Fruit fly (Drosophila melanogaster) whole organism, embryonic: Measurements from ENCODE around the gene Edg78E.

Experiments
- Abd-B ChIP-seq: fragments of 200-800 bp; sonication (Bioruptor generic); optimal IDR thresholded peaks from 2 replicates; lab custom pipeline; 2018; ENCODE audit warnings: missing biosample characterization, mild to moderate bottlenecking, missing genetic modification characterization, moderate library complexity
- Bdp1 ChIP-seq: fragments of 200-800 bp; sonication (Bioruptor generic); optimal IDR thresholded peaks from 3 replicates; lab custom pipeline; 2016; ENCODE audit warnings: missing biosample characterization, missing genetic modification characterization
- Blimp-1 ChIP-seq: fragments of 200-800 bp; sonication (Bioruptor generic); optimal IDR thresholded peaks from 3 replicates; lab custom pipeline; 2018; ENCODE audit warnings: missing biosample characterization, missing genetic modification characterization, mild to moderate bottlenecking, moderate library complexity, missing genetic modification reagents
- CG10267 ChIP-seq: fragments of 200-800 bp; sonication (Bioruptor generic); optimal IDR thresholded peaks from 2 replicates; lab custom pipeline; 2018; ENCODE audit warnings: missing biosample characterization, mild to moderate bottlenecking, missing genetic modification characterization, moderate library complexity
- CG10366 ChIP-seq: fragments of 200-800 bp; sonication (Bioruptor generic); IDR thresholded peaks from 2 replicates; pipeline ENCODE4 v1.3.6; 2022; ENCODE audit warnings: missing biosample characterization, missing genetic modification characterization
- CG10543 ChIP-seq: fragments of 200-800 bp; sonication (Bioruptor generic); optimal IDR thresholded peaks from 3 replicates; lab custom pipeline; 2017; ENCODE audit warnings: missing biosample characterization, mild to moderate bottlenecking, missing genetic modification characterization, moderate library complexity
- CG11456 ChIP-seq: fragments of 200-800 bp; sonication (Bioruptor generic); IDR thresholded peaks from 3 replicates; pipeline ENCODE4 v1.3.6; 2022; ENCODE audit warnings: missing biosample characterization, missing genetic modification characterization
- CG12659 ChIP-seq: fragments of 200-800 bp; sonication (Bioruptor generic); optimal IDR thresholded peaks from 3 replicates; lab custom pipeline; 2017; ENCODE audit warnings: mild to moderate bottlenecking, missing biosample characterization, missing genetic modification reagents, missing genetic modification characterization
- CG12769 ChIP-seq: fragments of 200-800 bp; sonication (Bioruptor generic); optimal IDR thresholded peaks from 2 replicates; lab custom pipeline; 2019; ENCODE audit warnings: missing biosample characterization, mild to moderate bottlenecking, missing genetic modification characterization, moderate library complexity
- CG16863 ChIP-seq: fragments of 200-800 bp; sonication (Bioruptor generic); optimal IDR thresholded peaks from 3 replicates; lab custom pipeline; 2016; ENCODE audit warnings: missing biosample characterization, missing genetic modification characterization
- CG2875 ChIP-seq: fragments of 200-800 bp; sonication (Bioruptor generic); optimal IDR thresholded peaks from 2 replicates; lab custom pipeline; 2017; ENCODE audit warnings: missing biosample characterization, mild to moderate bottlenecking, missing genetic modification characterization, missing genetic modification reagents
- CG31224 ChIP-seq: fragments of 200-800 bp; sonication (Bioruptor generic); IDR thresholded peaks from 2 replicates; pipeline ENCODE4 v1.3.6; 2022; ENCODE audit warnings: missing biosample characterization, missing genetic modification characterization
- CG32772 ChIP-seq: fragments of 200-800 bp; sonication (Bioruptor generic); IDR thresholded peaks from 2 replicates; pipeline ENCODE4 v1.3.6; 2022; ENCODE audit warnings: missing biosample characterization, missing genetic modification characterization
- CG34224 ChIP-seq: fragments of 200-800 bp; sonication (Bioruptor generic); IDR thresholded peaks from 3 replicates; pipeline ENCODE4 v1.3.6; 2022; ENCODE audit warnings: missing biosample characterization, missing genetic modification characterization; ENCODE audit not compliant: partially characterized antibody
- CG4617 ChIP-seq: fragments of 200-800 bp; sonication (Bioruptor generic); optimal IDR thresholded peaks from 3 replicates; lab custom pipeline; 2016; ENCODE audit warnings: missing biosample characterization, missing genetic modification characterization, borderline replicate concordance
- CG7987 ChIP-seq: fragments of 200-800 bp; sonication (Bioruptor generic); optimal IDR thresholded peaks from 2 replicates; lab custom pipeline; 2018; ENCODE audit warnings: missing biosample characterization, mild to moderate bottlenecking, missing genetic modification characterization, moderate library complexity
- CG8290 ChIP-seq, 3 experiments: fragments of 200-800 bp; sonication (Bioruptor generic); optimal IDR thresholded peaks; 2 replicates each; lab custom pipeline; 2016 to 2019; ENCODE audit warnings: missing biosample characterization in 3 of 3, missing genetic modification characterization in 3 of 3, mild to moderate bottlenecking in 2 of 3, moderate library complexity in 1 of 3
- CG9932 ChIP-seq: fragments of 200-800 bp; sonication (Bioruptor generic); IDR thresholded peaks from 2 replicates; pipeline ENCODE4 v1.3.6; 2022; ENCODE audit warnings: missing biosample characterization, missing genetic modification characterization
- CHES-1-like ChIP-seq: fragments of 200-800 bp; sonication (Bioruptor generic); optimal IDR thresholded peaks from 2 replicates; lab custom pipeline; 2016; ENCODE audit warnings: missing biosample characterization, missing genetic modification characterization
- D19B ChIP-seq: fragments of 200-800 bp; sonication (Bioruptor generic); optimal IDR thresholded peaks from 2 replicates; lab custom pipeline; 2017; ENCODE audit warnings: missing biosample characterization, mild to moderate bottlenecking, missing genetic modification characterization
- Dll ChIP-seq: fragments of 200-800 bp; sonication (Bioruptor generic); IDR thresholded peaks from 4 replicates; pipeline ENCODE4 v1.3.6; 2022; ENCODE audit warnings: missing biosample characterization, missing genetic modification characterization; ENCODE audit not compliant: partially characterized antibody
- E2f1 ChIP-seq: fragments of 200-800 bp; sonication (Bioruptor generic); IDR thresholded peaks from 2 replicates; pipeline ENCODE4 v1.3.6; 2022; ENCODE audit warnings: missing biosample characterization, missing genetic modification characterization
- Fer1 ChIP-seq: fragments of 200-800 bp; sonication (Bioruptor generic); optimal IDR thresholded peaks from 2 replicates; lab custom pipeline; 2017; ENCODE audit warnings: missing biosample characterization, mild to moderate bottlenecking, missing genetic modification characterization
- H2.0 ChIP-seq: fragments of 200-800 bp; sonication (Bioruptor generic); IDR thresholded peaks from 2 replicates; pipeline ENCODE4 v1.3.6; 2022; ENCODE audit warnings: missing biosample characterization, missing genetic modification characterization
- Hmr ChIP-seq: fragments of 200-800 bp; sonication (Bioruptor generic); optimal IDR thresholded peaks from 3 replicates; lab custom pipeline; 2017; ENCODE audit warnings: mild to moderate bottlenecking, missing biosample characterization, missing genetic modification reagents, missing genetic modification characterization
- Hr51 ChIP-seq, 2 experiments: fragments of 200-800 bp; sonication (Bioruptor generic); optimal IDR thresholded peaks; 2 replicates in 1 of 2; 3 replicates in 1 of 2; lab custom pipeline; 2016 to 2018; ENCODE audit warnings: missing biosample characterization in 2 of 2, missing genetic modification characterization in 2 of 2, mild to moderate bottlenecking in 1 of 2, moderate library complexity in 1 of 2
- MBD-R2 ChIP-seq: fragments of 200-800 bp; sonication (Bioruptor generic); IDR thresholded peaks from 2 replicates; pipeline ENCODE4 v1.3.6; 2022; ENCODE audit warnings: missing biosample characterization, missing genetic modification characterization
- Med ChIP-seq: fragments of 200-800 bp; sonication (Bioruptor generic); peaks from one replicate; lab custom pipeline; 2016; ENCODE audit warnings: missing biosample characterization, missing genetic modification characterization, mild to moderate bottlenecking, inconsistent platforms, moderate library complexity
- Oli ChIP-seq: fragments of 200-800 bp; sonication (Bioruptor generic); optimal IDR thresholded peaks from 2 replicates; lab custom pipeline; 2018; ENCODE audit warnings: missing biosample characterization, mild to moderate bottlenecking, missing genetic modification characterization, moderate library complexity
- Optix ChIP-seq: fragments of 200-800 bp; sonication (Bioruptor generic); IDR thresholded peaks from 3 replicates; pipeline ENCODE4 v1.3.6; 2022; ENCODE audit warnings: missing biosample characterization, missing genetic modification characterization
- Xbp1 ChIP-seq: fragments of 200-800 bp; sonication (Bioruptor generic); optimal IDR thresholded peaks from 3 replicates; lab custom pipeline; 2016; ENCODE audit warnings: missing biosample characterization, mild to moderate bottlenecking, missing genetic modification characterization
- cato ChIP-seq: fragments of 200-800 bp; sonication (Bioruptor generic); optimal IDR thresholded peaks from 2 replicates; lab custom pipeline; 2016; ENCODE audit warnings: missing biosample characterization, missing genetic modification characterization, borderline replicate concordance
- chinmo ChIP-seq: fragments of 200-800 bp; sonication (Bioruptor generic); IDR thresholded peaks from 4 replicates; pipeline ENCODE4 v1.3.6; 2022; ENCODE audit warnings: missing biosample characterization, missing genetic modification characterization; ENCODE audit not compliant: partially characterized antibody
- ci ChIP-seq: fragments of 200-800 bp; sonication (Bioruptor generic); IDR thresholded peaks from 3 replicates; pipeline ENCODE4 v1.3.6; 2022; ENCODE audit warnings: missing biosample characterization, missing genetic modification characterization
- dati ChIP-seq: fragments of 200-800 bp; sonication (Bioruptor generic); IDR thresholded peaks from 2 replicates; pipeline ENCODE4 v1.3.6; 2022; ENCODE audit warnings: missing biosample characterization, missing genetic modification characterization
- gt ChIP-seq: fragments of 200-800 bp; sonication (Bioruptor generic); IDR thresholded peaks from 2 replicates; pipeline ENCODE4 v1.3.6; 2022; ENCODE audit warnings: missing biosample characterization, missing genetic modification characterization
- kah ChIP-seq: fragments of 200-800 bp; sonication (Bioruptor generic); optimal IDR thresholded peaks from 2 replicates; lab custom pipeline; 2018; ENCODE audit warnings: missing biosample characterization, mild to moderate bottlenecking, missing genetic modification characterization
- lilli ChIP-seq: fragments of 200-800 bp; sonication (Bioruptor generic); optimal IDR thresholded peaks from 3 replicates; lab custom pipeline; 2016; ENCODE audit warnings: missing biosample characterization, missing genetic modification characterization
- oc ChIP-seq: fragments of 200-800 bp; sonication (Bioruptor generic); optimal IDR thresholded peaks from 2 replicates; lab custom pipeline; 2018; ENCODE audit warnings: missing biosample characterization, mild to moderate bottlenecking, missing genetic modification characterization, moderate library complexity
- otp ChIP-seq: fragments of 200-800 bp; sonication (Bioruptor generic); IDR thresholded peaks from 3 replicates; pipeline ENCODE4, ENCODE4 v1.3.6; 2022; ENCODE audit warnings: missing biosample characterization, missing genetic modification characterization
- ranshi ChIP-seq: fragments of 200-800 bp; sonication (Bioruptor generic); IDR thresholded peaks from 2 replicates; pipeline ENCODE4 v1.3.6; 2022; ENCODE audit warnings: missing biosample characterization, missing genetic modification characterization
- row ChIP-seq: fragments of 200-800 bp; sonication (Bioruptor generic); IDR thresholded peaks from 3 replicates; pipeline ENCODE4 v1.3.6; 2022; ENCODE audit warnings: missing biosample characterization, missing genetic modification characterization
- sens ChIP-seq: fragments of 200-800 bp; sonication (Bioruptor generic); peaks from one replicate; lab custom pipeline; 2016; ENCODE audit warnings: missing biosample characterization, missing genetic modification characterization
- sisA ChIP-seq: fragments of 200-800 bp; sonication (Bioruptor generic); IDR thresholded peaks from 2 replicates; pipeline ENCODE4 v1.3.6; 2022; ENCODE audit warnings: missing biosample characterization, missing genetic modification characterization
- slbo ChIP-seq: fragments of 200-800 bp; sonication (Bioruptor generic); IDR thresholded peaks from 2 replicates; pipeline ENCODE4 v1.3.6; 2022; ENCODE audit warnings: missing biosample characterization, missing genetic modification characterization
- so ChIP-seq: fragments of 200-800 bp; sonication (Bioruptor generic); IDR thresholded peaks from 3 replicates; pipeline ENCODE4 v1.3.6; 2022; ENCODE audit warnings: missing biosample characterization, missing genetic modification characterization
- sob ChIP-seq: fragments of 200-800 bp; sonication (Bioruptor generic); IDR thresholded peaks from 2 replicates; pipeline ENCODE4 v1.3.6; 2022; ENCODE audit warnings: missing biosample characterization, missing genetic modification characterization
- unpg ChIP-seq: fragments of 200-800 bp; sonication (Bioruptor generic); optimal IDR thresholded peaks from 3 replicates; lab custom pipeline; 2018; ENCODE audit warnings: missing biosample characterization, mild to moderate bottlenecking, missing genetic modification characterization, moderate library complexity
- wek ChIP-seq: fragments of 200-800 bp; sonication (Bioruptor generic); optimal IDR thresholded peaks from 3 replicates; lab custom pipeline; 2018; ENCODE audit warnings: missing biosample characterization, mild to moderate bottlenecking, missing genetic modification characterization, moderate library complexity

Gene Edg78E

DNA sequence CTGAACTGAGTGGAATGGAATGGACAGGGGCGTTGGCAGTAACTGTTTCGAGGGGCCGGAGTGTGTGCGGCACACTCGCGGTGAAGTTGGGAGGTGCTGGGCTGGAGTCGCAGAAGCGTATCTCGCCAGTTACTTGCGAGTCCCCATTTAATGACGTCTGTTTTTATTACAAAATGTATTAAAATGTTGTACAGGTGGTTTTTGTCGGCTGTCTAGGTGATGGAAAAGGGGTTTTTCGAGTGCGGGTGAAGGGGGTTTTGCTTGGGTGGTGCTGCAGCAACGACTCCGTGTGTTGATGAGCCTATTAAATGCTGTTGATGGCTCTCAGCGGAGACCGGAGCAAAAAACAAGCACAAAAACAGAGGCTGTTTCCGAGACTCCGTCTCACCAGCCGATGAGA lies 46.2 kb downstream of the Edg78E start (continued):
- TF ChIP-seq Hr51 (GFP tag; optimal IDR thresholded peaks at IDR 0.05; lab: Kevin White, UChicago) (peak in 1 of 2 experiments; percentile 3), Optix (GFP tag; lab: Robert Waterston, UW) (peak; percentile 54; the same call in 1 of the 3 replicates), Blimp-1 (peak; percentile 24), lilli (peak; percentile 6), CG31224 (GFP tag; lab: Robert Waterston, UW) (no peak), Fer1 (peak; percentile 8), gt (no peak), Dll (GFP tag; lab: Robert Waterston, UW) (0 out of 4 replicates have a peak, but pooled peaks have one; percentile 12), Abd-B (GFP tag; lab: Kevin White, UChicago) (peak; percentile 66), CG10366 (0 out of 2 replicates have a peak, but pooled peaks have one; percentile 18), so (GFP tag; lab: Robert Waterston, UW) (peak; percentile 44; the same call in 1 of the 3 replicates), wek (no peak), CG32772 (GFP tag; lab: Robert Waterston, UW) (no peak), unpg (GFP tag; lab: Kevin White, UChicago) (no peak), MBD-R2 (GFP tag; lab: Robert Waterston, UW) (0 out of 2 replicates have a peak, but pooled peaks have one; percentile 9), CG2875 (GFP tag; lab: Kevin White, UChicago) (no peak), CG9932 (peak; percentile 46), CG7987 (GFP tag; lab: Kevin White, UChicago) (no peak), cato (no peak), CG12769 (peak; percentile 12), oc (tag; lab: Kevin White, UChicago) (no peak), Oli (tag; lab: Kevin White, UChicago) (peak; percentile 15), sisA (peak; percentile 28; the same call in 1 of the 2 replicates), Bdp1 (GFP tag; lab: Kevin White, UChicago) (no peak), Med (GFP tag; lab: Kevin White, UChicago) (peak; percentile 84), sob (0 out of 2 replicates have a peak, but pooled peaks have one; percentile 32), otp (GFP tag; lab: Robert Waterston, UW) (no peak), dati (no peak), D19B (GFP tag; lab: Kevin White, UChicago) (no peak), CG11456 (0 out of 3 replicates have a peak, but pooled peaks have one; percentile 7), sens (GFP tag; lab: Kevin White, UChicago) (peak; percentile 73), CG16863 (GFP tag; lab: Kevin White, UChicago) (peak; percentile 17), CG34224 (GFP tag; lab: Robert Waterston, UW) (no peak), kah (GFP tag; lab: Kevin White, UChicago) (no peak), Xbp1 (peak; percentile 13), CG10267 (no peak), CHES-1-like (no peak), chinmo (0 out of 4 replicates have a peak, but pooled peaks have one; percentile 60), slbo (GFP tag; lab: Robert Waterston, UW) (peak; percentile 33; the same call in 1 of the 2 replicates), E2f1 (GFP tag; lab: Robert Waterston, UW) (peak; percentile 34; the same call in 1 of the 2 replicates), ranshi (GFP tag; lab: Robert Waterston, UW) (0 out of 2 replicates have a peak, but pooled peaks have one; percentile 21), Hmr (no peak), CG12659 (GFP tag; lab: Kevin White, UChicago) (peak; percentile 24), CG4617 (GFP tag; lab: Kevin White, UChicago) (no peak), H2.0 (GFP tag; lab: Robert Waterston, UW) (peak; percentile 38; the same call in 1 of the 2 replicates), CG8290 (GFP tag; optimal IDR thresholded peaks at IDR 0.05; lab: Kevin White, UChicago) (no peak), CG8290 (tag; optimal IDR thresholded peaks at IDR 0.05; lab: Kevin White, UChicago) (peak in 1 of 2 experiments; percentile 16), ci (GFP tag; lab: Robert Waterston, UW) (0 out of 3 replicates have a peak, but pooled peaks have one; percentile 41), row (GFP tag; lab: Robert Waterston, UW) (peak; percentile 44; the same call in 2 of the 3 replicates), CG10543 (GFP tag; lab: Kevin White, UChicago) (peak; percentile 47)
